Worm (Caenorhabditis elegans) whole organism, L1 larva: ENCODE measurements around the gene srw-10.
A peak's percentile ranks its signal among the peaks of the same experiment; 100 is the strongest.

Source experiments
- aly-2 ChIP-seq: fragments of 150-350 bp; optimal IDR thresholded peaks from 2 replicates; lab custom pipeline; 2014; ENCODE audit warnings: missing biosample characterization, missing genetic modification characterization
- efl-3 ChIP-seq: fragments of 200-800 bp; sonication (Bioruptor generic); optimal IDR thresholded peaks from 2 replicates; lab custom pipeline; 2018; ENCODE audit warnings: mild to moderate bottlenecking, missing genetic modification characterization, missing compliant biosample characterization
- nhr-12 ChIP-seq: sonication (generic microtip); optimal IDR thresholded peaks from 2 replicates; lab custom pipeline; 2017; ENCODE audit warnings: missing biosample characterization, missing genetic modification characterization
- nhr-71 ChIP-seq: sonication (generic microtip); optimal IDR thresholded peaks from 2 replicates; lab custom pipeline; 2016; ENCODE audit warnings: mild to moderate bottlenecking, missing genetic modification characterization, moderate library complexity, missing compliant biosample characterization
- rnt-1 ChIP-seq: sonication (generic microtip); optimal IDR thresholded peaks from 2 replicates; lab custom pipeline; 2016; ENCODE audit warnings: mild to moderate bottlenecking, missing genetic modification characterization, moderate library complexity, missing compliant biosample characterization
- zip-4 ChIP-seq: fragments of 200-800 bp; sonication (Bioruptor generic); optimal IDR thresholded peaks from 2 replicates; lab custom pipeline; 2018; ENCODE audit warnings: mild to moderate bottlenecking, missing genetic modification characterization, moderate library complexity, missing compliant biosample characterization

ce11 chrIII:12738935-12739334, 16.2 kb upstream of the srw-10 start:
- TF ChIP-seq zip-4 (GFP tag; lab: Kevin White, UChicago) (no peak), rnt-1 (tag; lab: Kevin White, UChicago) (no peak), efl-3 (GFP tag; lab: Kevin White, UChicago) (no peak), aly-2 (tag; lab: Kevin White, UChicago) (peak; percentile 8), nhr-71 (tag; lab: Kevin White, UChicago) (no peak), nhr-12 (tag; lab: Kevin White, UChicago) (no peak)
